Worm (Caenorhabditis elegans) whole organism, mixed stage, embryonic: Measurements from ENCODE around the gene F36D3.8.

Source experiments
- M03D4.4 ChIP-seq: sonication (generic microtip); optimal IDR thresholded peaks from 2 replicates; lab custom pipeline; 2017; ENCODE audit warnings: mild to moderate bottlenecking, missing genetic modification characterization, missing compliant biosample characterization
- bed-3 ChIP-seq: fragments of 200-800 bp; sonication (Bioruptor generic); optimal IDR thresholded peaks from 3 replicates; lab custom pipeline; 2018; ENCODE audit warnings: mild to moderate bottlenecking, missing genetic modification characterization, moderate library complexity, missing compliant biosample characterization
- blmp-1 ChIP-seq: fragments of 150-350 bp; optimal IDR thresholded peaks from 2 replicates; lab custom pipeline; 2014; ENCODE audit warnings: missing biosample characterization, missing genetic modification characterization
- ceh-39 ChIP-seq: fragments of 150-350 bp; optimal IDR thresholded peaks from 2 replicates; lab custom pipeline; 2014; ENCODE audit warnings: missing biosample characterization, missing genetic modification characterization
- ceh-43 ChIP-seq: fragments of 200-800 bp; sonication (Bioruptor generic); optimal IDR thresholded peaks from 2 replicates; lab custom pipeline; 2018; ENCODE audit warnings: mild to moderate bottlenecking, missing genetic modification characterization, moderate library complexity, missing compliant biosample characterization
- ceh-83 ChIP-seq: fragments of 200-800 bp; sonication (Bioruptor generic); optimal IDR thresholded peaks from 2 replicates; lab custom pipeline; 2018; ENCODE audit warnings: mild to moderate bottlenecking, missing genetic modification characterization, missing compliant biosample characterization
- ces-1 ChIP-seq: fragments of 150-350 bp; optimal IDR thresholded peaks from 2 replicates; lab custom pipeline; 2014; ENCODE audit warnings: missing biosample characterization, missing genetic modification reagents, missing genetic modification characterization
- cnd-1 ChIP-seq: fragments of 200-800 bp; sonication (Bioruptor generic); optimal IDR thresholded peaks from 2 replicates; lab custom pipeline; 2018; ENCODE audit warnings: mild to moderate bottlenecking, missing genetic modification characterization, missing compliant biosample characterization
- drap-1 ChIP-seq: fragments of 200-800 bp; sonication (Bioruptor generic); optimal IDR thresholded peaks from 3 replicates; lab custom pipeline; 2018; ENCODE audit warnings: mild to moderate bottlenecking, missing genetic modification characterization, missing compliant biosample characterization
- elt-1 ChIP-seq: sonication (generic microtip); optimal IDR thresholded peaks from 2 replicates; lab custom pipeline; 2017; ENCODE audit warnings: missing genetic modification characterization, mild to moderate bottlenecking, missing compliant biosample characterization, antibody characterized with exemption, moderate library complexity, borderline replicate concordance; ENCODE audit not compliant: insufficient read depth
- elt-3 ChIP-seq: fragments of 150-350 bp; optimal IDR thresholded peaks from 2 replicates; lab custom pipeline; 2014; ENCODE audit warnings: missing biosample characterization, missing genetic modification characterization
- flh-1 ChIP-seq: fragments of 200-800 bp; sonication (Bioruptor generic); optimal IDR thresholded peaks from 2 replicates; lab custom pipeline; 2018; ENCODE audit warnings: mild to moderate bottlenecking, missing genetic modification characterization, moderate library complexity, missing compliant biosample characterization
- ham-2 ChIP-seq: fragments of 200-800 bp; sonication (Bioruptor generic); optimal IDR thresholded peaks from 2 replicates; lab custom pipeline; 2018; ENCODE audit warnings: mild to moderate bottlenecking, missing genetic modification characterization, missing compliant biosample characterization
- hlh-1 ChIP-seq: fragments of 150-350 bp; optimal IDR thresholded peaks from 2 replicates; lab custom pipeline; 2014; ENCODE audit warnings: missing biosample characterization, missing genetic modification reagents, missing genetic modification characterization
- lin-13 ChIP-seq: fragments of 150-350 bp; optimal IDR thresholded peaks from 2 replicates; lab custom pipeline; 2014; ENCODE audit warnings: missing biosample characterization, missing genetic modification characterization
- lsy-2 ChIP-seq: fragments of 150-350 bp; optimal IDR thresholded peaks from 2 replicates; lab custom pipeline; 2014; ENCODE audit warnings: missing biosample characterization, missing genetic modification characterization
- mep-1 ChIP-seq: fragments of 150-350 bp; optimal IDR thresholded peaks from 2 replicates; lab custom pipeline; 2017; ENCODE audit warnings: missing biosample characterization, missing genetic modification reagents, missing genetic modification characterization, inconsistent platforms
- nhr-12 ChIP-seq: fragments of 150-350 bp; optimal IDR thresholded peaks from 2 replicates; lab custom pipeline; 2014; ENCODE audit warnings: missing biosample characterization, missing genetic modification characterization
- nhr-2 ChIP-seq: fragments of 150-350 bp; optimal IDR thresholded peaks from 2 replicates; lab custom pipeline; 2014; ENCODE audit warnings: missing biosample characterization, missing genetic modification characterization
- nhr-237 ChIP-seq: fragments of 150-350 bp; optimal IDR thresholded peaks from 2 replicates; lab custom pipeline; 2014; ENCODE audit warnings: missing biosample characterization, missing genetic modification characterization
- nhr-28 ChIP-seq: fragments of 150-350 bp; optimal IDR thresholded peaks from 2 replicates; lab custom pipeline; 2014; ENCODE audit warnings: missing biosample characterization, missing genetic modification characterization
- nhr-76 ChIP-seq: sonication (generic microtip); optimal IDR thresholded peaks from 2 replicates; lab custom pipeline; 2017; ENCODE audit warnings: missing biosample characterization, missing genetic modification characterization
- pha-4 ChIP-seq: fragments of 150-350 bp; optimal IDR thresholded peaks from 2 replicates; lab custom pipeline; 2018; ENCODE audit warnings: missing biosample characterization, missing genetic modification reagents, missing genetic modification characterization
- sem-2 ChIP-seq: fragments of 200-800 bp; sonication (Bioruptor generic); optimal IDR thresholded peaks from 2 replicates; lab custom pipeline; 2018; ENCODE audit warnings: mild to moderate bottlenecking, missing genetic modification characterization, missing compliant biosample characterization
- sptf-1 ChIP-seq: sonication (generic microtip); optimal IDR thresholded peaks from 2 replicates; lab custom pipeline; 2017; ENCODE audit warnings: mild to moderate bottlenecking, missing genetic modification characterization, moderate library complexity, missing compliant biosample characterization
- tbx-8 ChIP-seq: fragments of 200-800 bp; sonication (Bioruptor generic); optimal IDR thresholded peaks from 2 replicates; lab custom pipeline; 2018; ENCODE audit warnings: mild to moderate bottlenecking, missing genetic modification characterization, moderate library complexity, missing compliant biosample characterization
- unc-39 ChIP-seq: fragments of 150-350 bp; optimal IDR thresholded peaks from 2 replicates; lab custom pipeline; 2014; ENCODE audit warnings: missing biosample characterization, missing genetic modification characterization
- unc-62 ChIP-seq: fragments of 150-350 bp; optimal IDR thresholded peaks from 2 replicates; lab custom pipeline; 2014; ENCODE audit warnings: missing biosample characterization, missing genetic modification reagents, missing genetic modification characterization
- zip-8 ChIP-seq: fragments of 150-350 bp; optimal IDR thresholded peaks from 2 replicates; lab custom pipeline; 2014; ENCODE audit warnings: missing biosample characterization, missing genetic modification characterization
- ztf-11 ChIP-seq: fragments of 150-350 bp; optimal IDR thresholded peaks from 2 replicates; lab custom pipeline; 2014; ENCODE audit warnings: missing biosample characterization, missing genetic modification characterization

The F36D3.8 gene

DNA sequence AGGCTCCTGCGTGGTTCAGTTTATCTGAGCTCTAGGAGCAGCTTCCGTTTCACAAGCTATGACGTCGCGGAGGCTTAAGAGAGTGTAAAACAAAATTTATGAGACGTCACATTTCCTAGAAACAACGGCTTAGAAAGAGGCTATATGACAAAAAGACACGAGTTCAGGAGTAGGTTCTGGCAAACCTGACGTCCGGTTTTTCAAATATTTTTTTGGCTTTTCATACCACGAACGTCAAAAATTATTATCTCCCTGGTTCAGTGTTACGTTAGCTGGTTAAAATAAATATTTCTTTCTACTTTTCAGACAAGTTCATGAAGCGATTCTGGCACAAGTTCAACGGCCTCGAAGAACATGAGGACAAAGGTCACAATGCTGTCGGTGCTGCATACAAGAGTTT lies 838 bp downstream of the F36D3.8 start, which contains the start of gene F36D3.16:
F36D3.16 (plus strand) TSS at position 301 of the 400 bp plus-strand sequence.
- no peak for TF ChIP-seq nhr-28 (tag; lab: Kevin White, UChicago)
- no peak for TF ChIP-seq bed-3
- TF ChIP-seq elt-3 (tag; lab: Kevin White, UChicago) = no peak
- TF ChIP-seq unc-39 (tag; lab: Kevin White, UChicago) = no peak
- no peak for TF ChIP-seq cnd-1 (tag; lab: Kevin White, UChicago)
- no peak for TF ChIP-seq mep-1 (tag; lab: Kevin White, UChicago)
- TF ChIP-seq ces-1 (GFP tag; lab: Kevin White, UChicago) = no peak
- TF ChIP-seq sem-2 (GFP tag; lab: Kevin White, UChicago) = no peak
- TF ChIP-seq ceh-83 (GFP tag; lab: Kevin White, UChicago) = no peak
- TF ChIP-seq nhr-237 (tag; lab: Kevin White, UChicago) = no peak
- TF ChIP-seq ceh-39 (tag; lab: Kevin White, UChicago) = no peak
- TF ChIP-seq hlh-1 (tag; lab: Kevin White, UChicago) = no peak

DNA sequence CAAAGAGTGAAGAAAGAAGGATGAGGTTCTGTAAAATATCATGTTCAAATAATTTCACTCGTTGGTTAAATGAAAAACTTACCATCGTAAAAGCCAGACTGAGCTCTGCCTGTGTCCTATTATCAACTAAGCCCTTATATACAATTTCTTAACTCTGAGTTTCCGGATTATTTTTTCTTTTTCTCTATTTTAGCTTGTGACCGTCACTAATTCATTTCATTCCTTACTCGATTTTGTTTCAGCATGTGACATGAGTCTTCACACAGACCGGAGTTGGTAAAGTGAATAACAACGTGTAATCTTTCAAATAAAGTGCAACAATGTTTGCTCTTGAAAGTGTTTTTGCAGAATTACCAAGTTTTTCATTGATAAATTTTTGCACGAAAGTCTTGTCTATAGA lies 7.0 kb downstream of the F36D3.8 start, which contains the start of gene cpr-2:
cpr-2 (minus strand) TSS at position 101 of the 400 bp plus-strand sequence.
- TF ChIP-seq nhr-12 (tag; lab: Kevin White, UChicago) (no peak), nhr-76 (no peak), ztf-11 (tag; lab: Kevin White, UChicago) (no peak), pha-4 (tag; lab: Kevin White, UChicago) (no peak), drap-1 (no peak), elt-3 (tag; lab: Kevin White, UChicago) (no peak), lin-13 (tag; lab: Kevin White, UChicago) (no peak), blmp-1 (tag; lab: Kevin White, UChicago) (no peak), unc-62 (GFP tag; lab: Kevin White, UChicago) (no peak), flh-1 (no peak), tbx-8 (GFP tag; lab: Kevin White, UChicago) (no peak), mep-1 (tag; lab: Kevin White, UChicago) (no peak), zip-8 (tag; lab: Kevin White, UChicago) (no peak), nhr-2 (tag; lab: Kevin White, UChicago) (no peak), ceh-39 (tag; lab: Kevin White, UChicago) (no peak)

DNA sequence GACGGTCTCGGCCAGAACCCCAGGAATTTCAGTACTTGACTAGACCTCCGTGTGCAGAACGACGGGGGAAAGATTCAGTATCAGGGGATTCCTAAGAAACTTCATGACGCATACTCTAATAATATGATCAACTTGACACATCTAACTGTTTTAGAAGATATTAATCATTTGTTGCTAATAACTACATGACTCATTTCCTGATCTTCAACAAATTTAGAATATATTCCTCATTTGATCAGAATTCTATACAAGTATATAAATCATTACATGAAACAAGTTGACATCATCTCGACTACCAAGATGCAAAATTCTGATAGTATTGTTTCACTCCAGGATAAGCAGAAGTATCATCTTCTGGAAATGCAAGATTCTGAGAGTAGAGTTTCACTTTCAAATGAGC lies 8.2 kb downstream of the F36D3.8 start, which contains the start of gene Y32B12B.8:
Y32B12B.8 (plus strand) TSS at position 301 of the 400 bp plus-strand sequence.
- TF ChIP-seq sem-2 (GFP tag; lab: Kevin White, UChicago) (no peak), unc-62 (GFP tag; lab: Kevin White, UChicago) (no peak), bed-3 (no peak), ceh-83 (GFP tag; lab: Kevin White, UChicago) (no peak), nhr-76 (no peak), blmp-1 (tag; lab: Kevin White, UChicago) (no peak), nhr-237 (tag; lab: Kevin White, UChicago) (no peak), elt-1 (tag; lab: Kevin White, UChicago) (no peak), zip-8 (tag; lab: Kevin White, UChicago) (no peak), pha-4 (tag; lab: Kevin White, UChicago) (no peak), ceh-39 (tag; lab: Kevin White, UChicago) (no peak), mep-1 (tag; lab: Kevin White, UChicago) (no peak), nhr-2 (tag; lab: Kevin White, UChicago) (no peak)

DNA sequence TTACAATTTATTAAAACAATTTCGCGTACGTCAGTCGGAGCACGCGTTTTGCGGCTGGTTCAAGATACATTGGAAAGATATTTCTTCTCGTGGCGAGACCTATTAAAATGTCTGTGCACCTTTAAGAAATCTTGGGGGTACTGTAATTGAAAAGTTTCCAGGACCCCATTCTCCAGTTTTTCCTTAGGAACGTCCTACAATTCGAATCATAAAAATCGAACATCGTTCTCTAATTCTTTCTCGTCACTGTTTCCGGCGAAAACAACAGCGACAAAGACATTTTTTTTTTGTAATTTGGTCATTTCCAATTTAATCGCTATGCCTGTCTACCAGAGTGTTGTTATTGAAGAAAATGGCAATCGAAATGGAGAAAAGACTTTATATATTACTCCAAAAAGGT lies 9.7 kb downstream of the F36D3.8 start, which contains the start of gene Y32B12B.1:
Y32B12B.1 (plus strand) TSS at position 301 of the 400 bp plus-strand sequence.
- no peak for TF ChIP-seq tbx-8 (GFP tag; lab: Kevin White, UChicago)

- TF ChIP-seq ceh-43 (GFP tag; lab: Kevin White, UChicago) (no peak), ceh-39 (tag; lab: Kevin White, UChicago) (no peak), ceh-83 (GFP tag; lab: Kevin White, UChicago) (no peak), hlh-1 (tag; lab: Kevin White, UChicago) (no peak), ham-2 (GFP tag; lab: Kevin White, UChicago) (no peak), drap-1 (no peak), mep-1 (tag; lab: Kevin White, UChicago) (no peak), ztf-11 (tag; lab: Kevin White, UChicago) (no peak), lsy-2 (tag; lab: Kevin White, UChicago) (peak; percentile 94), M03D4.4 (tag; lab: Kevin White, UChicago) (no peak), unc-62 (GFP tag; lab: Kevin White, UChicago) (no peak), sptf-1 (tag; lab: Kevin White, UChicago) (peak; percentile 11), nhr-76 (no peak), lin-13 (tag; lab: Kevin White, UChicago) (no peak)
Observed at ce11 chrV:16537908-16538446, 11.0 kb downstream of the F36D3.8 start, which contains the start of gene Y32B12B.2. Y32B12B.2 (plus strand) TSS chrV:16538396.
